Worm (Caenorhabditis elegans) whole organism, early embryonic: ENCODE measurements around the gene srz-10.

Experiments used
- B0310.2 ChIP-seq: sonication (generic microtip); optimal IDR thresholded peaks from 2 replicates; lab custom pipeline; 2016; ENCODE audit warnings: mild to moderate bottlenecking, missing genetic modification characterization, missing compliant biosample characterization
- ama-1 ChIP-seq: fragments of 150-350 bp; optimal IDR thresholded peaks from 2 replicates; lab custom pipeline; 2014
- ceh-13 ChIP-seq: fragments of 200-800 bp; sonication (Bioruptor generic); optimal IDR thresholded peaks from 2 replicates; lab custom pipeline; 2018; ENCODE audit warnings: mild to moderate bottlenecking, missing genetic modification characterization, missing compliant biosample characterization
- ceh-36 ChIP-seq: sonication (generic microtip); optimal IDR thresholded peaks from 2 replicates; lab custom pipeline; 2016; ENCODE audit warnings: missing genetic modification characterization, inconsistent platforms, missing compliant biosample characterization
- hmbx-1 ChIP-seq: sonication (generic microtip); optimal IDR thresholded peaks from 2 replicates; lab custom pipeline; 2016; ENCODE audit warnings: mild to moderate bottlenecking, missing genetic modification characterization, missing compliant biosample characterization
- hnd-1 ChIP-seq: sonication (generic microtip); optimal IDR thresholded peaks from 2 replicates; lab custom pipeline; 2016; ENCODE audit warnings: missing genetic modification characterization, missing compliant biosample characterization
- tbx-11 ChIP-seq: fragments of 200-800 bp; sonication (Bioruptor generic); IDR thresholded peaks from 2 replicates; pipeline ENCODE4 v1.3.6; 2022; ENCODE audit warnings: missing genetic modification characterization, missing compliant biosample characterization
- tra-4 ChIP-seq: sonication (generic microtip); optimal IDR thresholded peaks from 2 replicates; lab custom pipeline; 2017; ENCODE audit warnings: missing genetic modification characterization, missing compliant biosample characterization

ce11 chrV:15310780-15311179 is 1.9 kb upstream of the srz-10 start, which contains the start of gene irld-62:
- TF ChIP-seq B0310.2 (tag; lab: Kevin White, UChicago), result no peak
- no peak for TF ChIP-seq hnd-1
- no peak for TF ChIP-seq ama-1 (lab: Kevin White, UChicago)
- TF ChIP-seq hmbx-1 (tag; lab: Kevin White, UChicago), result no peak
- TF ChIP-seq ceh-36 (tag; lab: Kevin White, UChicago), result no peak
- TF ChIP-seq ceh-13 (GFP tag; lab: Kevin White, UChicago), result no peak
- no peak for TF ChIP-seq tbx-11 (GFP tag; lab: Robert Waterston, UW)
- TF ChIP-seq tra-4 (tag; lab: Kevin White, UChicago), result no peak
